Worm (Caenorhabditis elegans): Measurements from ENCODE around the gene R07H5.16.

The R07H5.16 gene

ce11 chrIV:11212978-11213377 is 13.8 kb downstream of the R07H5.16 start:
- TF ChIP-seq unc-62 (GFP tag; optimal IDR thresholded peaks at IDR 0.05), result no peak
- TF ChIP-seq ceh-9 (tag; optimal IDR thresholded peaks at IDR 0.05), result no peak
- no peak for TF ChIP-seq mml-1 (tag; optimal IDR thresholded peaks at IDR 0.05)
- no peak for TF ChIP-seq pha-4 (tag; optimal IDR thresholded peaks at IDR 0.05)
- TF ChIP-seq nfya-1 (tag; optimal IDR thresholded peaks at IDR 0.05; ENCODE audit: insufficient read depth), result no peak
- no peak for TF ChIP-seq ZK546.5 (tag; optimal IDR thresholded peaks at IDR 0.05)
- TF ChIP-seq nhr-77 (tag; optimal IDR thresholded peaks at IDR 0.05), result no peak
- TF ChIP-seq ztf-11 (tag; optimal IDR thresholded peaks at IDR 0.05), result no peak
- TF ChIP-seq skn-1 (tag; optimal IDR thresholded peaks at IDR 0.05), result no peak
- no peak for TF ChIP-seq fkh-2 (tag; optimal IDR thresholded peaks at IDR 0.05)
- TF ChIP-seq elt-1 (tag; optimal IDR thresholded peaks at IDR 0.05), result no peak
- no peak for TF ChIP-seq R02D3.7 (tag; optimal IDR thresholded peaks at IDR 0.05)
- no peak for TF ChIP-seq tbx-2 (tag; optimal IDR thresholded peaks at IDR 0.05)
- TF ChIP-seq jun-1 (tag; optimal IDR thresholded peaks at IDR 0.05), result no peak
- TF ChIP-seq egl-5 (tag; optimal IDR thresholded peaks at IDR 0.05), result no peak
- no peak for TF ChIP-seq nhr-23 (tag; optimal IDR thresholded peaks at IDR 0.05)
- TF ChIP-seq ceh-82 (tag; optimal IDR thresholded peaks at IDR 0.05), result no peak

DNA sequence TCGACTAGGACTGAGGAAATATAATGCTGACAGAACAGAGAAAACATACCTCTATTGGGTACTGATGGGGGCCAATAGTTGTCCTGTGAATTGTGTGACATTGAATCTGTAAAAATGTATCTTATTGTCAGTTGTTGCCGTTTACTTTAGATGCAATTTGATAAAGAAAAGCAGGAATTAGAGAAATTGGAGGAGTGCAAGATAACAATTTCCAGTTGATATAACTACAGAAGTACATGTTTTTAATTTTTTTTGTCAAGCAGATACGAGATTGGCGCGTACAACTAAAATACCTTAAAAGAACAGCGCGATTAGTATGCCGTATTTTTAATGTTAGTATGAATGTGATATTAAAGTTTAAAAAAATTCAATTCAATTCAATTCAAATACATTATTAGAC is 18.9 kb downstream of the R07H5.16 start, which contains the start of gene zip-6:
Gene zip-6 (minus strand): TSS at position 101 of the 400 bp plus-strand sequence.
- TF ChIP-seq fkh-2 (tag; optimal IDR thresholded peaks at IDR 0.05) (no peak), jun-1 (tag; optimal IDR thresholded peaks at IDR 0.05) (no peak), nhr-76 (tag; optimal IDR thresholded peaks at IDR 0.05) (no peak), sea-2 (GFP tag; optimal IDR thresholded peaks at IDR 0.05) (no peak), nhr-11 (tag; optimal IDR thresholded peaks at IDR 0.05) (no peak), nhr-237 (tag; optimal IDR thresholded peaks at IDR 0.05) (no peak), lsy-12 (tag; optimal IDR thresholded peaks at IDR 0.05) (no peak), fkh-10 (GFP tag; optimal IDR thresholded peaks at IDR 0.05) (no peak), ztf-4 (tag; optimal IDR thresholded peaks at IDR 0.05) (no peak), snpc-4 (tag; optimal IDR thresholded peaks at IDR 0.05) (no peak), R02D3.7 (tag; optimal IDR thresholded peaks at IDR 0.05) (no peak), hmg-11 (tag; optimal IDR thresholded peaks at IDR 0.05) (no peak), tbx-2 (tag; optimal IDR thresholded peaks at IDR 0.05) (no peak), unc-62 (GFP tag; optimal IDR thresholded peaks at IDR 0.05) (no peak), nhr-67 (tag; optimal IDR thresholded peaks at IDR 0.05) (no peak), skn-1 (tag; optimal IDR thresholded peaks at IDR 0.05) (no peak), daf-12 (tag; optimal IDR thresholded peaks at IDR 0.05) (no peak)

DNA sequence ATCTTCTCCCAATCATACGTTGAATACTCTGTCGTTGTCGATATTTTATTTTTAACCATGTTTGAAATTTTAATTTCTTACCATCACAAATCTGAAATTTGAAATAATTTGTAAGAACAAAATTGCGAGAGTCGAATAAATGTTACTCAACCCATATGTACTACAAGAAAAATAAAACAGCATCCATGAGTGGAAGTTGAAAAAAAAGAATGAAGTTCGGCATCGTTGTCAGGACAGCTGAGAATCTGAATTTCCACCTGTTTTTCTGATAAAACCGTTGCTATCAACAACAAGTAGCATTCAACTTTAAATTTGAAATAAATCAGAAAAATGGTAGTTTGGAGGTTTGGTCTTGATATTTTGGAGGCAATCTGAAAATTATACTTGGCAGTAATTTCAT is 24.7 kb downstream of the R07H5.16 start, which contains the start of gene C29F4.3:
Gene C29F4.3 (minus strand): TSS at position 101 of the 400 bp plus-strand sequence.
- TF ChIP-seq lin-39 (tag; optimal IDR thresholded peaks at IDR 0.05), result no peak
- no peak for TF ChIP-seq skn-1 (tag; optimal IDR thresholded peaks at IDR 0.05)
- no peak for TF ChIP-seq fkh-2 (tag; optimal IDR thresholded peaks at IDR 0.05)
- no peak for TF ChIP-seq nhr-12 (tag; optimal IDR thresholded peaks at IDR 0.05)
- no peak for TF ChIP-seq nhr-23 (tag; optimal IDR thresholded peaks at IDR 0.05)
- TF ChIP-seq unc-62 (GFP tag; optimal IDR thresholded peaks at IDR 0.05), result no peak
- TF ChIP-seq hmg-11 (tag; optimal IDR thresholded peaks at IDR 0.05), result no peak
- no peak for TF ChIP-seq jun-1 (tag; optimal IDR thresholded peaks at IDR 0.05)
- no peak for TF ChIP-seq ceh-28 (tag; optimal IDR thresholded peaks at IDR 0.05)
- no peak for TF ChIP-seq snpc-4 (tag; optimal IDR thresholded peaks at IDR 0.05)
- no peak for TF ChIP-seq elt-2 (tag; optimal IDR thresholded peaks at IDR 0.05)
- TF ChIP-seq nhr-76 (tag; optimal IDR thresholded peaks at IDR 0.05), result no peak
- TF ChIP-seq egl-27 (tag; optimal IDR thresholded peaks at IDR 0.05), result no peak
- TF ChIP-seq ztf-4 (tag; optimal IDR thresholded peaks at IDR 0.05), result no peak

DNA sequence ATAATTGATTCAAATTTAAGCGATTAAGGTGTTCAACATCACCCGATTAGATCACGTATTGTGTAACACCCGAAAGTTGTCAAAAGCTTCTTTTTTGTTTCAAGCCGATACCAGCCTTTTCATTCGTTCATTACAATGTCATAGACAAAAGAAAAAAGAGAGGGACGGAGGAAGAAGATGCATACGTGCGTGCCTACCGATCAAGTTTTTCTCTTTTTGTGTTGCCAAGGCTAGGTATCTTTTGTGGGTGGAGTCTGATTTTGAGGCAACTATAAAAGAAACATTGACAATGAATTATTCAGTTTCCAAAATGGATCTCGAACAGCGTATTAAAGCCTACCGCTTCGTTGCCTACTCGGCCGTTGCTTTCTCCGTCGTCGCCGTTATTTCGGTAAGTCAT is 26.1 kb downstream of the R07H5.16 start, which contains the start of gene col-125:
Gene col-125 (plus strand): TSS at position 301 of the 400 bp plus-strand sequence.
- TF ChIP-seq nhr-23 (tag; optimal IDR thresholded peaks at IDR 0.05) (no peak), ztf-4 (tag; optimal IDR thresholded peaks at IDR 0.05) (no peak), ama-1 (optimal IDR thresholded peaks at IDR 0.05) (no peak), mdl-1 (tag; optimal IDR thresholded peaks at IDR 0.05) (no peak), ztf-11 (tag; optimal IDR thresholded peaks at IDR 0.05) (no peak), elt-1 (tag; optimal IDR thresholded peaks at IDR 0.05) (no peak), nfya-1 (tag; optimal IDR thresholded peaks at IDR 0.05; ENCODE audit: insufficient read depth) (peak; percentile 21), nhr-25 (tag; optimal IDR thresholded peaks at IDR 0.05) (peak; percentile 70), skn-1 (tag; optimal IDR thresholded peaks at IDR 0.05) (no peak), zag-1 (tag; optimal IDR thresholded peaks at IDR 0.05) (no peak), fkh-10 (GFP tag; optimal IDR thresholded peaks at IDR 0.05) (no peak), aly-2 (tag; optimal IDR thresholded peaks at IDR 0.05) (no peak), mml-1 (tag; optimal IDR thresholded peaks at IDR 0.05) (no peak), nhr-237 (tag; optimal IDR thresholded peaks at IDR 0.05) (no peak)

Data from whole organism, L3 larva.